Worm (Caenorhabditis elegans): ENCODE results near the gene C30F2.2.
A peak's percentile ranks its signal among the peaks of the same experiment; 100 is the strongest.

C30F2.2 gene

ce11 chrX:16124794-16125193, 39.8 kb upstream of the C30F2.2 start:
- TF ChIP-seq ztf-11 (tag; optimal IDR thresholded peaks at IDR 0.05) (no peak), sem-2 (GFP tag; optimal IDR thresholded peaks at IDR 0.05) (no peak)

- TF ChIP-seq mep-1 (tag; optimal IDR thresholded peaks at IDR 0.05) (no peak), nhr-76 (tag; optimal IDR thresholded peaks at IDR 0.05) (no peak), lin-32 (GFP tag; optimal IDR thresholded peaks at IDR 0.05) (no peak), sptf-1 (tag; optimal IDR thresholded peaks at IDR 0.05) (no peak), zip-8 (tag; optimal IDR thresholded peaks at IDR 0.05) (no peak), lsy-2 (tag; optimal IDR thresholded peaks at IDR 0.05) (no peak), unc-39 (tag; optimal IDR thresholded peaks at IDR 0.05) (no peak)
Measured at ce11 chrX:16124290-16124689, 39.3 kb upstream of the C30F2.2 start.

ce11 chrX:16122628-16123027, 37.6 kb upstream of the C30F2.2 start:
- TF ChIP-seq nhr-28 (tag; optimal IDR thresholded peaks at IDR 0.05) = no peak
- no peak for TF ChIP-seq bed-3 (GFP tag; optimal IDR thresholded peaks at IDR 0.05)
- TF ChIP-seq elt-3 (tag; optimal IDR thresholded peaks at IDR 0.05) = no peak
- no peak for TF ChIP-seq unc-120 (tag; optimal IDR thresholded peaks at IDR 0.05; ENCODE audit: poor library complexity, severe bottlenecking)

ce11 chrX:16117618-16118017, 32.6 kb upstream of the C30F2.2 start:
- TF ChIP-seq nhr-237 (tag; optimal IDR thresholded peaks at IDR 0.05) = no peak
- TF ChIP-seq mab-5 (tag; optimal IDR thresholded peaks at IDR 0.05) = no peak
- TF ChIP-seq pha-4 (tag; optimal IDR thresholded peaks at IDR 0.05) = no peak
- TF ChIP-seq nhr-2 (tag; optimal IDR thresholded peaks at IDR 0.05) = no peak
- TF ChIP-seq M03D4.4 (tag; optimal IDR thresholded peaks at IDR 0.05) = no peak
- TF ChIP-seq cnd-1 (tag; optimal IDR thresholded peaks at IDR 0.05) = no peak
- TF ChIP-seq lin-32 (GFP tag; optimal IDR thresholded peaks at IDR 0.05) = no peak
- TF ChIP-seq sem-2 (GFP tag; optimal IDR thresholded peaks at IDR 0.05) = no peak
- no peak for TF ChIP-seq nhr-76 (tag; optimal IDR thresholded peaks at IDR 0.05)
- no peak for TF ChIP-seq elt-1 (tag; optimal IDR thresholded peaks at IDR 0.05; ENCODE audit: borderline replicate concordance, insufficient read depth)
- no peak for TF ChIP-seq ceh-39 (tag; optimal IDR thresholded peaks at IDR 0.05)
- no peak for TF ChIP-seq nhr-12 (tag; optimal IDR thresholded peaks at IDR 0.05)
- TF ChIP-seq ztf-11 (tag; optimal IDR thresholded peaks at IDR 0.05) = no peak
- TF ChIP-seq sptf-1 (tag; optimal IDR thresholded peaks at IDR 0.05) = no peak
- no peak for TF ChIP-seq drap-1 (GFP tag; optimal IDR thresholded peaks at IDR 0.05)
- TF ChIP-seq zip-8 (tag; optimal IDR thresholded peaks at IDR 0.05) = no peak
- no peak for TF ChIP-seq bed-3 (GFP tag; optimal IDR thresholded peaks at IDR 0.05)
- TF ChIP-seq unc-62 (GFP tag; optimal IDR thresholded peaks at IDR 0.05) = no peak
- no peak for TF ChIP-seq nhr-28 (tag; optimal IDR thresholded peaks at IDR 0.05)
- TF ChIP-seq ham-2 (GFP tag; optimal IDR thresholded peaks at IDR 0.05) = no peak

- no peak for TF ChIP-seq mep-1 (tag; optimal IDR thresholded peaks at IDR 0.05)
- TF ChIP-seq ham-2 (GFP tag; optimal IDR thresholded peaks at IDR 0.05) = no peak
- no peak for TF ChIP-seq mls-2 (tag; optimal IDR thresholded peaks at IDR 0.05)
- TF ChIP-seq elt-1 (tag; optimal IDR thresholded peaks at IDR 0.05; ENCODE audit: borderline replicate concordance, insufficient read depth) = no peak
- no peak for TF ChIP-seq hlh-1 (tag; optimal IDR thresholded peaks at IDR 0.05)
- TF ChIP-seq sptf-1 (tag; optimal IDR thresholded peaks at IDR 0.05) = no peak
- TF ChIP-seq tbx-8 (GFP tag; optimal IDR thresholded peaks at IDR 0.05) = no peak
- no peak for TF ChIP-seq pha-4 (tag; optimal IDR thresholded peaks at IDR 0.05)
- no peak for TF ChIP-seq lsy-2 (tag; optimal IDR thresholded peaks at IDR 0.05)
- TF ChIP-seq drap-1 (GFP tag; optimal IDR thresholded peaks at IDR 0.05) = no peak
- TF ChIP-seq ceh-43 (GFP tag; optimal IDR thresholded peaks at IDR 0.05) = no peak
- TF ChIP-seq ces-1 (GFP tag; optimal IDR thresholded peaks at IDR 0.05) = no peak
- TF ChIP-seq unc-39 (tag; optimal IDR thresholded peaks at IDR 0.05) = no peak
- TF ChIP-seq nhr-28 (tag; optimal IDR thresholded peaks at IDR 0.05) = no peak
- TF ChIP-seq ceh-83 (GFP tag; optimal IDR thresholded peaks at IDR 0.05) = no peak
- TF ChIP-seq nhr-2 (tag; optimal IDR thresholded peaks at IDR 0.05) = no peak
- TF ChIP-seq sem-2 (GFP tag; optimal IDR thresholded peaks at IDR 0.05) = no peak
Measured at ce11 chrX:16117176-16117575, 32.2 kb upstream of the C30F2.2 start.

ce11 chrX:16116279-16116678, 31.3 kb upstream of the C30F2.2 start:
- TF ChIP-seq ces-1 (GFP tag; optimal IDR thresholded peaks at IDR 0.05) (peak; percentile 73), nhr-2 (tag; optimal IDR thresholded peaks at IDR 0.05) (no peak)

All from whole organism, mixed stage, embryonic.